Worm (Caenorhabditis elegans) whole organism, mixed stage, embryonic: ENCODE results near the gene srx-122.

Experiments used
- M03D4.4 ChIP-seq: sonication (generic microtip); optimal IDR thresholded peaks from 2 replicates; lab custom pipeline; 2017; ENCODE audit warnings: mild to moderate bottlenecking, missing genetic modification characterization, missing compliant biosample characterization
- bed-3 ChIP-seq: fragments of 200-800 bp; sonication (Bioruptor generic); optimal IDR thresholded peaks from 3 replicates; lab custom pipeline; 2018; ENCODE audit warnings: mild to moderate bottlenecking, missing genetic modification characterization, moderate library complexity, missing compliant biosample characterization
- blmp-1 ChIP-seq: fragments of 150-350 bp; optimal IDR thresholded peaks from 2 replicates; lab custom pipeline; 2014; ENCODE audit warnings: missing biosample characterization, missing genetic modification characterization
- ceh-43 ChIP-seq: fragments of 200-800 bp; sonication (Bioruptor generic); optimal IDR thresholded peaks from 2 replicates; lab custom pipeline; 2018; ENCODE audit warnings: mild to moderate bottlenecking, missing genetic modification characterization, moderate library complexity, missing compliant biosample characterization
- ceh-83 ChIP-seq: fragments of 200-800 bp; sonication (Bioruptor generic); optimal IDR thresholded peaks from 2 replicates; lab custom pipeline; 2018; ENCODE audit warnings: mild to moderate bottlenecking, missing genetic modification characterization, missing compliant biosample characterization
- ces-1 ChIP-seq: fragments of 150-350 bp; optimal IDR thresholded peaks from 2 replicates; lab custom pipeline; 2014; ENCODE audit warnings: missing biosample characterization, missing genetic modification reagents, missing genetic modification characterization
- cnd-1 ChIP-seq: fragments of 200-800 bp; sonication (Bioruptor generic); optimal IDR thresholded peaks from 2 replicates; lab custom pipeline; 2018; ENCODE audit warnings: mild to moderate bottlenecking, missing genetic modification characterization, missing compliant biosample characterization
- drap-1 ChIP-seq: fragments of 200-800 bp; sonication (Bioruptor generic); optimal IDR thresholded peaks from 3 replicates; lab custom pipeline; 2018; ENCODE audit warnings: mild to moderate bottlenecking, missing genetic modification characterization, missing compliant biosample characterization
- elt-1 ChIP-seq: sonication (generic microtip); optimal IDR thresholded peaks from 2 replicates; lab custom pipeline; 2017; ENCODE audit warnings: missing genetic modification characterization, mild to moderate bottlenecking, missing compliant biosample characterization, antibody characterized with exemption, moderate library complexity, borderline replicate concordance; ENCODE audit not compliant: insufficient read depth
- flh-1 ChIP-seq: fragments of 200-800 bp; sonication (Bioruptor generic); optimal IDR thresholded peaks from 2 replicates; lab custom pipeline; 2018; ENCODE audit warnings: mild to moderate bottlenecking, missing genetic modification characterization, moderate library complexity, missing compliant biosample characterization
- ham-2 ChIP-seq: fragments of 200-800 bp; sonication (Bioruptor generic); optimal IDR thresholded peaks from 2 replicates; lab custom pipeline; 2018; ENCODE audit warnings: mild to moderate bottlenecking, missing genetic modification characterization, missing compliant biosample characterization
- hlh-1 ChIP-seq: fragments of 150-350 bp; optimal IDR thresholded peaks from 2 replicates; lab custom pipeline; 2014; ENCODE audit warnings: missing biosample characterization, missing genetic modification reagents, missing genetic modification characterization
- lin-13 ChIP-seq: fragments of 150-350 bp; optimal IDR thresholded peaks from 2 replicates; lab custom pipeline; 2014; ENCODE audit warnings: missing biosample characterization, missing genetic modification characterization
- lin-32 ChIP-seq: fragments of 200-800 bp; sonication (Bioruptor generic); optimal IDR thresholded peaks from 2 replicates; lab custom pipeline; 2018; ENCODE audit warnings: mild to moderate bottlenecking, missing genetic modification characterization, missing compliant biosample characterization
- lsy-2 ChIP-seq: fragments of 150-350 bp; optimal IDR thresholded peaks from 2 replicates; lab custom pipeline; 2014; ENCODE audit warnings: missing biosample characterization, missing genetic modification characterization
- mab-5 ChIP-seq: fragments of 150-350 bp; optimal IDR thresholded peaks from 2 replicates; lab custom pipeline; 2014; ENCODE audit warnings: missing biosample characterization, missing genetic modification characterization
- mep-1 ChIP-seq: fragments of 150-350 bp; optimal IDR thresholded peaks from 2 replicates; lab custom pipeline; 2017; ENCODE audit warnings: missing biosample characterization, missing genetic modification reagents, missing genetic modification characterization, inconsistent platforms
- nhr-2 ChIP-seq: fragments of 150-350 bp; optimal IDR thresholded peaks from 2 replicates; lab custom pipeline; 2014; ENCODE audit warnings: missing biosample characterization, missing genetic modification characterization
- nhr-237 ChIP-seq: fragments of 150-350 bp; optimal IDR thresholded peaks from 2 replicates; lab custom pipeline; 2014; ENCODE audit warnings: missing biosample characterization, missing genetic modification characterization
- nhr-28 ChIP-seq: fragments of 150-350 bp; optimal IDR thresholded peaks from 2 replicates; lab custom pipeline; 2014; ENCODE audit warnings: missing biosample characterization, missing genetic modification characterization
- pha-4 ChIP-seq: fragments of 150-350 bp; optimal IDR thresholded peaks from 2 replicates; lab custom pipeline; 2018; ENCODE audit warnings: missing biosample characterization, missing genetic modification reagents, missing genetic modification characterization
- sem-2 ChIP-seq: fragments of 200-800 bp; sonication (Bioruptor generic); optimal IDR thresholded peaks from 2 replicates; lab custom pipeline; 2018; ENCODE audit warnings: mild to moderate bottlenecking, missing genetic modification characterization, missing compliant biosample characterization
- snpc-4 ChIP-seq: fragments of 150-350 bp; optimal IDR thresholded peaks from 2 replicates; lab custom pipeline; 2014; ENCODE audit warnings: missing biosample characterization, missing genetic modification characterization
- sptf-1 ChIP-seq: sonication (generic microtip); optimal IDR thresholded peaks from 2 replicates; lab custom pipeline; 2017; ENCODE audit warnings: mild to moderate bottlenecking, missing genetic modification characterization, moderate library complexity, missing compliant biosample characterization
- tbx-8 ChIP-seq: fragments of 200-800 bp; sonication (Bioruptor generic); optimal IDR thresholded peaks from 2 replicates; lab custom pipeline; 2018; ENCODE audit warnings: mild to moderate bottlenecking, missing genetic modification characterization, moderate library complexity, missing compliant biosample characterization
- unc-120 ChIP-seq: sonication (generic microtip); optimal IDR thresholded peaks from 2 replicates; lab custom pipeline; 2017; ENCODE audit warnings: missing genetic modification characterization, missing compliant biosample characterization; ENCODE audit not compliant: poor library complexity, severe bottlenecking
- unc-39 ChIP-seq: fragments of 150-350 bp; optimal IDR thresholded peaks from 2 replicates; lab custom pipeline; 2014; ENCODE audit warnings: missing biosample characterization, missing genetic modification characterization
- unc-62 ChIP-seq: fragments of 150-350 bp; optimal IDR thresholded peaks from 2 replicates; lab custom pipeline; 2014; ENCODE audit warnings: missing biosample characterization, missing genetic modification reagents, missing genetic modification characterization
- zip-8 ChIP-seq: fragments of 150-350 bp; optimal IDR thresholded peaks from 2 replicates; lab custom pipeline; 2014; ENCODE audit warnings: missing biosample characterization, missing genetic modification characterization
- ztf-11 ChIP-seq: fragments of 150-350 bp; optimal IDR thresholded peaks from 2 replicates; lab custom pipeline; 2014; ENCODE audit warnings: missing biosample characterization, missing genetic modification characterization

The srx-122 gene

ce11 chrV:3320005-3320404 lies 22.3 kb upstream of the srx-122 start, which contains the start of gene F35F10.14:
TSS of gene F35F10.14 (minus strand) at chrV:3320105.
- TF ChIP-seq lin-13 (tag; lab: Kevin White, UChicago) (no peak), M03D4.4 (tag; lab: Kevin White, UChicago) (no peak), zip-8 (tag; lab: Kevin White, UChicago) (no peak), cnd-1 (tag; lab: Kevin White, UChicago) (no peak), ham-2 (GFP tag; lab: Kevin White, UChicago) (no peak), drap-1 (no peak), bed-3 (GFP tag; lab: Kevin White, UChicago) (no peak), nhr-2 (tag; lab: Kevin White, UChicago) (no peak), hlh-1 (no peak), tbx-8 (GFP tag; lab: Kevin White, UChicago) (no peak), pha-4 (tag; lab: Kevin White, UChicago) (no peak), nhr-28 (no peak), mab-5 (tag; lab: Kevin White, UChicago) (no peak), ceh-43 (GFP tag; lab: Kevin White, UChicago) (no peak)

- TF ChIP-seq sem-2 (GFP tag; lab: Kevin White, UChicago) (no peak), nhr-28 (no peak), ceh-43 (GFP tag; lab: Kevin White, UChicago) (no peak), ceh-83 (GFP tag; lab: Kevin White, UChicago) (no peak), nhr-237 (no peak), zip-8 (tag; lab: Kevin White, UChicago) (no peak), unc-62 (GFP tag; lab: Kevin White, UChicago) (no peak), blmp-1 (tag; lab: Kevin White, UChicago) (no peak)
Measured at ce11 chrV:3318975-3319374, 21.3 kb upstream of the srx-122 start, which contains the start of gene F35F10.13. TSS of gene F35F10.13 (minus strand) at chrV:3319075.

ce11 chrV:3316108-3316507 lies 18.4 kb upstream of the srx-122 start, which contains the start of gene F35F10.1:
TSS of gene F35F10.1 (plus strand) at chrV:3316307.
- TF ChIP-seq lsy-2 (tag; lab: Kevin White, UChicago), result no peak
- TF ChIP-seq unc-62 (GFP tag; lab: Kevin White, UChicago), result no peak
- TF ChIP-seq hlh-1, result no peak
- TF ChIP-seq mab-5 (tag; lab: Kevin White, UChicago), result no peak
- TF ChIP-seq pha-4 (tag; lab: Kevin White, UChicago), result no peak
- TF ChIP-seq unc-120 (tag; lab: Kevin White, UChicago), result no peak
- TF ChIP-seq tbx-8 (GFP tag; lab: Kevin White, UChicago), result no peak
- no peak for TF ChIP-seq mep-1 (tag; lab: Kevin White, UChicago)
- no peak for TF ChIP-seq lin-32 (GFP tag; lab: Kevin White, UChicago)
- no peak for TF ChIP-seq ceh-43 (GFP tag; lab: Kevin White, UChicago)
- no peak for TF ChIP-seq nhr-237
- TF ChIP-seq snpc-4, result no peak
- no peak for TF ChIP-seq drap-1

ce11 chrV:3315308-3315707 lies 17.6 kb upstream of the srx-122 start, which contains the start of gene arrd-19:
TSS of gene arrd-19 (minus strand) at chrV:3315516.
- TF ChIP-seq snpc-4, result no peak
- peak; percentile 4 for TF ChIP-seq mep-1 (tag; lab: Kevin White, UChicago)
- no peak for TF ChIP-seq ceh-83 (GFP tag; lab: Kevin White, UChicago)
- no peak for TF ChIP-seq bed-3 (GFP tag; lab: Kevin White, UChicago)
- TF ChIP-seq drap-1, result no peak
- TF ChIP-seq cnd-1 (tag; lab: Kevin White, UChicago), result no peak
- no peak for TF ChIP-seq nhr-2 (tag; lab: Kevin White, UChicago)
- TF ChIP-seq sem-2 (GFP tag; lab: Kevin White, UChicago), result no peak
- TF ChIP-seq nhr-28, result no peak
- TF ChIP-seq hlh-1, result peak; percentile 49
- TF ChIP-seq M03D4.4 (tag; lab: Kevin White, UChicago), result no peak
- no peak for TF ChIP-seq unc-39 (tag; lab: Kevin White, UChicago)
- no peak for TF ChIP-seq ham-2 (GFP tag; lab: Kevin White, UChicago)
- TF ChIP-seq tbx-8 (GFP tag; lab: Kevin White, UChicago), result no peak
- TF ChIP-seq sptf-1 (tag; lab: Kevin White, UChicago), result no peak
- TF ChIP-seq nhr-237, result peak; percentile 19
- TF ChIP-seq elt-1 (tag; lab: Kevin White, UChicago), result no peak
- no peak for TF ChIP-seq ztf-11 (tag; lab: Kevin White, UChicago)
- no peak for TF ChIP-seq unc-120 (tag; lab: Kevin White, UChicago)
- no peak for TF ChIP-seq ceh-43 (GFP tag; lab: Kevin White, UChicago)
- TF ChIP-seq mab-5 (tag; lab: Kevin White, UChicago), result no peak
- TF ChIP-seq flh-1 (GFP tag; lab: Kevin White, UChicago), result no peak
- TF ChIP-seq blmp-1 (tag; lab: Kevin White, UChicago), result no peak
- TF ChIP-seq ces-1, result no peak
- no peak for TF ChIP-seq lin-32 (GFP tag; lab: Kevin White, UChicago)
- TF ChIP-seq, all 35 proteins: peak for 3
